Worm (Caenorhabditis elegans) whole organism, L1 larva: ENCODE data around the gene irg-1.

Experiments
- Y116A8C.19 ChIP-seq: sonication (generic microtip); optimal IDR thresholded peaks from 2 replicates; lab custom pipeline; 2016; ENCODE audit warnings: missing compliant biosample characterization, missing genetic modification characterization, borderline replicate concordance
- ama-1 ChIP-seq: fragments of 150-350 bp; optimal IDR thresholded peaks from 2 replicates; lab custom pipeline; 2014
- ceh-82 ChIP-seq, 3 experiments: fragments of 150-350 bp in 1 of 3; sonication (generic microtip) in 2 of 3; optimal IDR thresholded peaks; 2 replicates each; lab custom pipeline; 2014 to 2017; ENCODE audit warnings: missing biosample characterization in 3 of 3, missing genetic modification characterization in 3 of 3
- ceh-90 ChIP-seq: sonication (generic microtip); optimal IDR thresholded peaks from 2 replicates; lab custom pipeline; 2016; ENCODE audit warnings: missing genetic modification characterization, missing compliant biosample characterization
- ces-1 ChIP-seq: fragments of 150-350 bp; optimal IDR thresholded peaks from 2 replicates; lab custom pipeline; 2014; ENCODE audit warnings: missing biosample characterization, missing genetic modification reagents, missing genetic modification characterization
- egl-13 ChIP-seq: sonication (generic microtip); optimal IDR thresholded peaks from 2 replicates; lab custom pipeline; 2016; ENCODE audit warnings: missing genotype, missing genetic modification reagents, missing genetic modification characterization, missing compliant biosample characterization
- elt-3 ChIP-seq, 6 experiments: fragments of 150-350 bp in 1 of 6; sonication (generic microtip); optimal IDR thresholded peaks; 2 replicates each; lab custom pipeline; 2017 to 2018; ENCODE audit warnings: missing biosample characterization in 6 of 6, missing genetic modification characterization in 6 of 6, inconsistent platforms in 1 of 6
- fkh-10 ChIP-seq: sonication (generic microtip); optimal IDR thresholded peaks from 2 replicates; lab custom pipeline; 2017; ENCODE audit warnings: missing biosample characterization, missing genetic modification reagents, missing genetic modification characterization
- fkh-8 ChIP-seq: sonication (generic microtip); optimal IDR thresholded peaks from 2 replicates; lab custom pipeline; 2016; ENCODE audit warnings: mild to moderate bottlenecking, missing genetic modification characterization, missing compliant biosample characterization
- fos-1 ChIP-seq: fragments of 150-350 bp; optimal IDR thresholded peaks from 2 replicates; lab custom pipeline; 2014; ENCODE audit warnings: missing biosample characterization, missing genetic modification characterization
- irx-1 ChIP-seq: sonication (generic microtip); optimal IDR thresholded peaks from 2 replicates; lab custom pipeline; 2016; ENCODE audit warnings: missing genetic modification characterization, missing compliant biosample characterization
- lin-13 ChIP-seq: fragments of 150-350 bp; optimal IDR thresholded peaks from 2 replicates; lab custom pipeline; 2014; ENCODE audit warnings: missing biosample characterization, missing genetic modification reagents, missing genetic modification characterization
- lin-14 ChIP-seq: fragments of 200-800 bp; sonication (Bioruptor generic); optimal IDR thresholded peaks from 2 replicates; lab custom pipeline; 2018; ENCODE audit warnings: mild to moderate bottlenecking, missing genetic modification characterization, moderate library complexity, missing compliant biosample characterization
- lin-39 ChIP-seq: fragments of 150-350 bp; optimal IDR thresholded peaks from 2 replicates; lab custom pipeline; 2014; ENCODE audit warnings: missing biosample characterization, missing genetic modification reagents, missing genetic modification characterization
- lsy-2 ChIP-seq, 2 experiments: fragments of 150-350 bp; optimal IDR thresholded peaks; 2 replicates each; lab custom pipeline; 2014; ENCODE audit warnings: missing biosample characterization in 2 of 2, missing genetic modification characterization in 2 of 2
- mab-9 ChIP-seq: fragments of 200-800 bp; sonication (Bioruptor generic); IDR thresholded peaks from 2 replicates; pipeline ENCODE4 v1.3.6; 2022; ENCODE audit warnings: missing genetic modification reagents, missing genetic modification characterization, missing compliant biosample characterization
- mdl-1 ChIP-seq, 2 experiments: fragments of 150-350 bp; optimal IDR thresholded peaks; 2 replicates each; lab custom pipeline; 2014 to 2017; ENCODE audit warnings: missing biosample characterization in 2 of 2, missing genetic modification characterization in 2 of 2, inconsistent platforms in 1 of 2
- mep-1 ChIP-seq: fragments of 150-350 bp; optimal IDR thresholded peaks from 2 replicates; lab custom pipeline; 2014; ENCODE audit warnings: missing biosample characterization, missing genetic modification characterization
- nhr-11 ChIP-seq: fragments of 150-350 bp; optimal IDR thresholded peaks from 2 replicates; lab custom pipeline; 2014; ENCODE audit warnings: missing biosample characterization, missing genetic modification characterization
- nhr-20 ChIP-seq: sonication (generic microtip); optimal IDR thresholded peaks from 2 replicates; lab custom pipeline; 2016; ENCODE audit warnings: mild to moderate bottlenecking, missing genetic modification characterization, missing compliant biosample characterization
- nhr-71 ChIP-seq: sonication (generic microtip); optimal IDR thresholded peaks from 2 replicates; lab custom pipeline; 2016; ENCODE audit warnings: mild to moderate bottlenecking, missing genetic modification characterization, moderate library complexity, missing compliant biosample characterization
- nhr-77 ChIP-seq: fragments of 150-350 bp; optimal IDR thresholded peaks from 2 replicates; lab custom pipeline; 2014; ENCODE audit warnings: missing biosample characterization, missing genetic modification characterization
- nhr-90 ChIP-seq: sonication (generic microtip); optimal IDR thresholded peaks from 2 replicates; lab custom pipeline; 2016; ENCODE audit warnings: mild to moderate bottlenecking, missing genetic modification characterization, missing compliant biosample characterization; ENCODE audit not compliant: poor library complexity
- pag-3 ChIP-seq: sonication (generic microtip); optimal IDR thresholded peaks from 2 replicates; lab custom pipeline; 2017; ENCODE audit warnings: missing genetic modification characterization, mild to moderate bottlenecking, missing compliant biosample characterization, antibody characterized with exemption, borderline replicate concordance; ENCODE audit not compliant: insufficient read depth
- pqm-1 ChIP-seq: sonication (generic microtip); optimal IDR thresholded peaks from 3 replicates; lab custom pipeline; 2017; ENCODE audit warnings: missing biosample characterization, missing genetic modification characterization
- snpc-4 ChIP-seq: fragments of 150-350 bp; optimal IDR thresholded peaks from 2 replicates; lab custom pipeline; 2014; ENCODE audit warnings: missing biosample characterization, missing genetic modification characterization
- sup-37 ChIP-seq: fragments of 200-800 bp; sonication (Bioruptor generic); optimal IDR thresholded peaks from 2 replicates; lab custom pipeline; 2018; ENCODE audit warnings: mild to moderate bottlenecking, missing genetic modification characterization, missing compliant biosample characterization
- tbx-2 ChIP-seq: sonication (generic microtip); optimal IDR thresholded peaks from 2 replicates; lab custom pipeline; 2016; ENCODE audit warnings: missing genetic modification characterization, missing compliant biosample characterization
- unc-62 ChIP-seq: fragments of 150-350 bp; optimal IDR thresholded peaks from 2 replicates; lab custom pipeline; 2014; ENCODE audit warnings: missing biosample characterization, missing genetic modification reagents, missing genetic modification characterization
- zip-4 ChIP-seq: fragments of 200-800 bp; sonication (Bioruptor generic); optimal IDR thresholded peaks from 2 replicates; lab custom pipeline; 2018; ENCODE audit warnings: mild to moderate bottlenecking, missing genetic modification characterization, moderate library complexity, missing compliant biosample characterization

irg-1 gene

ce11 chrV:3484702-3485101 is 38.7 kb upstream of the irg-1 start, which contains the start of gene srbc-33:
Gene srbc-33 (minus strand): TSS chrV:3484802.
- TF ChIP-seq fkh-8 (tag; lab: Kevin White, UChicago) (peak; percentile 16), mep-1 (tag; lab: Kevin White, UChicago) (no peak)

DNA sequence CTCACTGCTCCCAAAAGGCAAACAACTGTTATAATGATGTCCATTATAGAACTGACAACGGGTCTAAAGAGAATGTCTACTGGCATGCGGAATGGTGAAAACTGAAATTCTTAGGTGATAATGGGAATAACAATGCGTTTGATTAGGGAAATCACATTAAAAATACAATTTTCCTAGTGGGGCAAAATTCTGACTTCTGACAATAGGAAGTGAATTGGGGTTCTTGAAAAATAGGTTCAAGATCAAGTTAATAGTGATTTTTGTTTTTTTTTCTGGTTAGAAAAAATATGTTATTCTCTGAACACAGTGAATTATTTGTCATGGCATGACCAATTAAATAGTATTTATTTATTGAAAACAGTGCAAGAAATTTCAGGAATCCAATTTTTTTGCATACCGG is 36.5 kb upstream of the irg-1 start, which contains the start of gene srbc-32:
Gene srbc-32, minus strand, starts transcription at position 101 of the 400 bp plus-strand sequence.
- TF ChIP-seq nhr-20 (tag; lab: Kevin White, UChicago) (no peak), egl-13 (tag; lab: Kevin White, UChicago) (no peak), tbx-2 (tag; lab: Kevin White, UChicago) (no peak), nhr-90 (no peak), ceh-90 (no peak), pqm-1 (no peak), snpc-4 (tag; lab: Kevin White, UChicago) (no peak), pag-3 (tag; lab: Kevin White, UChicago) (no peak), zip-4 (GFP tag; lab: Kevin White, UChicago) (no peak), elt-3 (tag; optimal IDR thresholded peaks at IDR 0.05; lab: Kevin White, UChicago) (no peak), lin-14 (no peak), lin-13 (GFP tag; lab: Kevin White, UChicago) (no peak), sup-37 (GFP tag; lab: Kevin White, UChicago) (no peak), mdl-1 (tag; optimal IDR thresholded peaks at IDR 0.05; lab: Kevin White, UChicago) (no peak), lin-39 (tag; lab: Kevin White, UChicago) (no peak)
- TF ChIP-seq, all 84 proteins: peak for 0

DNA sequence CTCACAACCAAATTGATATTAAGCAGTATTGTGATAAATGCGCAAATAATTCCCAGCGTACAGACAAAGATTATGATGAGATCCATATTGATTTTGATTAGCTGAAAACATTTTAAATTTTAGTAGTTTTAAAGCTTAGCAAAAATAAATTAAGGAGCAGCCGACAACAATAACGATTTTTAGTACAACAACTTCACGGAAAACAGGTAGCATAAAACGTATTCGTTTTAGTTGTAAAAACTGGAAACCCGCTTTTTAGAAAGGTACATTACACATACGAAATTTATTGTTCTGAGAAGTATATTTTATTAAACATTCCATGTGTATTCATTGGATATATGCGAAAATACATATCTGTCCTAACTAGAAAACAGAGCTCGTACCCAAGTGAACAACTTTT is 33.0 kb upstream of the irg-1 start, which contains the start of gene srbc-36:
Gene srbc-36, minus strand, starts transcription at position 101 of the 400 bp plus-strand sequence.
- TF ChIP-seq ces-1 (GFP tag; lab: Kevin White, UChicago): no peak
- no peak for TF ChIP-seq nhr-11 (tag; lab: Kevin White, UChicago)

ce11 chrV:3496880-3497279 is 26.5 kb upstream of the irg-1 start, which contains the start of gene C07G3.15:
Gene C07G3.15 (minus strand): TSS chrV:3496980.
- TF ChIP-seq mab-9 (GFP tag; lab: Robert Waterston, UW) (no peak), ama-1 (lab: Kevin White, UChicago) (no peak), ceh-82 (tag; optimal IDR thresholded peaks at IDR 0.05; lab: Kevin White, UChicago) (no peak), pqm-1 (no peak), nhr-77 (no peak), Y116A8C.19 (tag; lab: Kevin White, UChicago) (no peak), lin-39 (tag; lab: Kevin White, UChicago) (no peak), fkh-10 (GFP tag; lab: Kevin White, UChicago) (no peak), snpc-4 (tag; lab: Kevin White, UChicago) (no peak), irx-1 (tag; lab: Kevin White, UChicago) (no peak), fos-1 (no peak), lsy-2 (tag; optimal IDR thresholded peaks at IDR 0.05; lab: Kevin White, UChicago) (no peak)

- TF ChIP-seq lin-13 (GFP tag; lab: Kevin White, UChicago): no peak
- TF ChIP-seq lin-39 (tag; lab: Kevin White, UChicago): no peak
- TF ChIP-seq mdl-1 (tag; optimal IDR thresholded peaks at IDR 0.05; lab: Kevin White, UChicago): no peak
- no peak for TF ChIP-seq nhr-20 (tag; lab: Kevin White, UChicago)
- TF ChIP-seq zip-4 (GFP tag; lab: Kevin White, UChicago): no peak
- TF ChIP-seq nhr-11 (tag; lab: Kevin White, UChicago): no peak
- no peak for TF ChIP-seq elt-3 (tag; optimal IDR thresholded peaks at IDR 0.05; lab: Kevin White, UChicago)
- TF ChIP-seq unc-62: no peak
- no peak for TF ChIP-seq nhr-71 (tag; lab: Kevin White, UChicago)
- no peak for TF ChIP-seq lin-14
- no peak for TF ChIP-seq pqm-1
- no peak for TF ChIP-seq mab-9 (GFP tag; lab: Robert Waterston, UW)
- TF ChIP-seq sup-37 (GFP tag; lab: Kevin White, UChicago): no peak
Observed at ce11 chrV:3502038-3502437, 21.3 kb upstream of the irg-1 start, which contains the start of the genes C07G3.8 and C07G3.10. Gene C07G3.8 (minus strand): TSS chrV:3502138. Gene C07G3.10 (plus strand): TSS chrV:3502307.
